Worm (Caenorhabditis elegans): ENCODE measurements around the gene sups-1.

- TF ChIP-seq pha-4 (tag; optimal IDR thresholded peaks at IDR 0.05) = no peak
- no peak for TF ChIP-seq ccch-3 (GFP tag; optimal IDR thresholded peaks at IDR 0.05)
Measured at ce11 chrX:6003853-6004252, at the start of gene sups-1.
